Worm (Caenorhabditis elegans): Measurements from ENCODE around the gene nhr-270.

DNA sequence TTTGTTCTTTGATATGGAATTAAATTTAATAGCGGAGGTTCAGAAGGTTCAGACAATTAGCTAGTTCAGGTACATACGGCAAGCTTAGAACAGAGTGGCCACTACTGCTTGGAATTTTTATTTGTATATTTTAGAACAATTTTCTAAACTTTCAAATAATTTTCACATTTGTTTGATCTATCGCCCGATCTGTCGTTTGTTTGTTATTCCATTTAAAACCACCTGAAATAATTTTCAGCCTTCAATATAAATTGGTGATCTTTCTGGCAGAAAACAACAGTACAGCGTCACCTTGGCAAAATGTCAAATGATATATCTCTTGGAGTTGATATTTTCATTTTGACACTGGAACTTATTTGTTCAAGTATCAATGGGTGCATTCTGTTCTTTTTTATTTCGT is 10.2 kb upstream of the nhr-270 start, which contains the start of gene R13D11.3:
- TF ChIP-seq lir-3 (tag; optimal IDR thresholded peaks at IDR 0.05; ENCODE audit: poor library complexity) (no peak), skn-1 (tag; optimal IDR thresholded peaks at IDR 0.05) (no peak), blmp-1 (tag; optimal IDR thresholded peaks at IDR 0.05) (no peak), ztf-11 (tag; optimal IDR thresholded peaks at IDR 0.05) (no peak), alr-1 (tag; optimal IDR thresholded peaks at IDR 0.05; ENCODE audit: borderline replicate concordance) (no peak)
